Fruit fly (Drosophila melanogaster): ENCODE results near the gene CG2233.

CG2233 gene

dm6 chrX:8058446-8058900 lies 21.2 kb upstream of the CG2233 start (continued):
- TF ChIP-seq CG14441 (GFP tag; IDR thresholded peaks at IDR 0.05), result 0 out of 2 replicates have a peak, but pooled peaks have one; percentile 29
- peak; percentile 14 for TF ChIP-seq pzg (GFP tag; optimal IDR thresholded peaks at IDR 0.05)
- TF ChIP-seq CG7786 (GFP tag; optimal IDR thresholded peaks at IDR 0.05), result no peak
- TF ChIP-seq Atf6 (GFP tag; IDR thresholded peaks at IDR 0.05), result no peak
- peak; percentile 40; the same call in 1 of the 2 replicates for TF ChIP-seq CG32532 (GFP tag; IDR thresholded peaks at IDR 0.05)
- no peak for TF ChIP-seq Dref (GFP tag; IDR thresholded peaks at IDR 0.05)
- TF ChIP-seq btn (GFP tag; optimal IDR thresholded peaks at IDR 0.05), result no peak
- TF ChIP-seq CG12769 (tag; optimal IDR thresholded peaks at IDR 0.05), result peak; percentile 29
- peak; percentile 42 for TF ChIP-seq YL-1 (GFP tag; optimal IDR thresholded peaks at IDR 0.05)
- TF ChIP-seq CG18764 (GFP tag; optimal IDR thresholded peaks at IDR 0.05), result no peak
- no peak for TF ChIP-seq Mad (GFP tag; optimal IDR thresholded peaks at IDR 0.05)
- TF ChIP-seq corto (GFP tag; optimal IDR thresholded peaks at IDR 0.05), result peak; percentile 32
- TF ChIP-seq CG16779 (GFP tag; IDR thresholded peaks at IDR 0.05), result no peak
- no peak for TF ChIP-seq CG5953 (GFP tag; IDR thresholded peaks at IDR 0.05)
- peak; percentile 38 for TF ChIP-seq CG18599 (GFP tag; optimal IDR thresholded peaks at IDR 0.05)
- no peak for TF ChIP-seq H2.0 (GFP tag; IDR thresholded peaks at IDR 0.05)
- TF ChIP-seq bab2 (GFP tag; optimal IDR thresholded peaks at IDR 0.05), result no peak
- no peak for TF ChIP-seq Side (GFP tag; optimal IDR thresholded peaks at IDR 0.05)
- no peak for TF ChIP-seq CG8281 (tag; optimal IDR thresholded peaks at IDR 0.05)
- no peak for TF ChIP-seq trh (GFP tag; optimal IDR thresholded peaks at IDR 0.05)
- no peak for TF ChIP-seq pum (GFP tag; optimal IDR thresholded peaks at IDR 0.05)
- TF ChIP-seq CG12219 (GFP tag; optimal IDR thresholded peaks at IDR 0.05), result no peak
- no peak for TF ChIP-seq emc (GFP tag; optimal IDR thresholded peaks at IDR 0.05)
- no peak for TF ChIP-seq ab (GFP tag; optimal IDR thresholded peaks at IDR 0.05)
- peak; percentile 71 to 88 for TF ChIP-seq Trl (optimal IDR thresholded peaks at IDR 0.05)
- peak; percentile 35 for TF ChIP-seq Trl (GFP tag; optimal IDR thresholded peaks at IDR 0.05)
- no peak for TF ChIP-seq CG3065 (GFP tag; optimal IDR thresholded peaks at IDR 0.05)
- no peak for TF ChIP-seq trem (tag; optimal IDR thresholded peaks at IDR 0.05)
- no peak for TF ChIP-seq salm (tag; optimal IDR thresholded peaks at IDR 0.05)
- peak; percentile 83 for TF ChIP-seq CG10431 (GFP tag; optimal IDR thresholded peaks at IDR 0.05)
- TF ChIP-seq phol (tag; optimal IDR thresholded peaks at IDR 0.05), result peak; percentile 97
- no peak for TF ChIP-seq schlank (tag; optimal IDR thresholded peaks at IDR 0.05)
- no peak for TF ChIP-seq Sry-β (GFP tag; optimal IDR thresholded peaks at IDR 0.05)
- TF ChIP-seq CG8944 (GFP tag; optimal IDR thresholded peaks at IDR 0.05), result no peak
- no peak for TF ChIP-seq mld (GFP tag; IDR thresholded peaks at IDR 0.05; ENCODE audit: partially characterized antibody)
- no peak for TF ChIP-seq CG17612 (GFP tag; IDR thresholded peaks at IDR 0.05)
- no peak for TF ChIP-seq dpn (GFP tag; optimal IDR thresholded peaks at IDR 0.05)
- no peak for TF ChIP-seq gro (GFP tag; optimal IDR thresholded peaks at IDR 0.05)
- TF ChIP-seq jumu (GFP tag; optimal IDR thresholded peaks at IDR 0.05), result no peak
- TF ChIP-seq Elba2 (GFP tag; optimal IDR thresholded peaks at IDR 0.05), result no peak
- peak; percentile 66 for TF ChIP-seq CG4707 (GFP tag; optimal IDR thresholded peaks at IDR 0.05)
- no peak for TF ChIP-seq CG6689 (GFP tag; IDR thresholded peaks at IDR 0.05)
- no peak for TF ChIP-seq esg (GFP tag; conservative IDR thresholded peaks at IDR 0.05)
- TF ChIP-seq so (GFP tag; IDR thresholded peaks at IDR 0.05), result no peak
- TF ChIP-seq CG4617 (GFP tag; optimal IDR thresholded peaks at IDR 0.05; ENCODE audit: borderline replicate concordance), result no peak
- TF ChIP-seq tio (GFP tag; optimal IDR thresholded peaks at IDR 0.05), result no peak
- no peak for TF ChIP-seq CG11504 (tag; optimal IDR thresholded peaks at IDR 0.05)
- TF ChIP-seq aop (GFP tag; IDR thresholded peaks at IDR 0.05), result no peak
- TF ChIP-seq CG10543 (GFP tag; optimal IDR thresholded peaks at IDR 0.05), result peak; percentile 67
- no peak for TF ChIP-seq CG12299 (tag; optimal IDR thresholded peaks at IDR 0.05)
- no peak for TF ChIP-seq CG13424 (tag; optimal IDR thresholded peaks at IDR 0.05)
- no peak for TF ChIP-seq gsb-n (tag; optimal IDR thresholded peaks at IDR 0.05)

Measured in whole organism, embryonic.